Fruit fly (Drosophila melanogaster): Measurements from ENCODE around the gene Pde11.

dm6 chr2L:18561018-18561417 is 29.1 kb downstream of the Pde11 start:
- TF ChIP-seq pan (optimal IDR thresholded peaks at IDR 0.05): no peak
- no peak for TF ChIP-seq CG8478 (optimal IDR thresholded peaks at IDR 0.05)

Measured in whole organism.